Worm (Caenorhabditis elegans): Measurements from ENCODE around the gene ceh-41.

- TF ChIP-seq dao-5 (tag; optimal IDR thresholded peaks at IDR 0.05) (no peak), W03F9.2 (tag; optimal IDR thresholded peaks at IDR 0.05) (no peak)
Observed at ce11 chrX:1830475-1830874, 18.0 kb downstream of the ceh-41 start.
